Worm (Caenorhabditis elegans) whole organism, mixed stage, embryonic: ENCODE results near the gene dhs-20.

ENCODE experiments used
- bed-3 ChIP-seq: fragments of 200-800 bp; sonication (Bioruptor generic); optimal IDR thresholded peaks from 3 replicates; lab custom pipeline; 2018; ENCODE audit warnings: mild to moderate bottlenecking, missing genetic modification characterization, moderate library complexity, missing compliant biosample characterization
- elt-1 ChIP-seq: sonication (generic microtip); optimal IDR thresholded peaks from 2 replicates; lab custom pipeline; 2017; ENCODE audit warnings: missing genetic modification characterization, mild to moderate bottlenecking, missing compliant biosample characterization, antibody characterized with exemption, moderate library complexity, borderline replicate concordance; ENCODE audit not compliant: insufficient read depth
- nhr-2 ChIP-seq: fragments of 150-350 bp; optimal IDR thresholded peaks from 2 replicates; lab custom pipeline; 2014; ENCODE audit warnings: missing biosample characterization, missing genetic modification characterization
- nhr-237 ChIP-seq: fragments of 150-350 bp; optimal IDR thresholded peaks from 2 replicates; lab custom pipeline; 2014; ENCODE audit warnings: missing biosample characterization, missing genetic modification characterization

DNA sequence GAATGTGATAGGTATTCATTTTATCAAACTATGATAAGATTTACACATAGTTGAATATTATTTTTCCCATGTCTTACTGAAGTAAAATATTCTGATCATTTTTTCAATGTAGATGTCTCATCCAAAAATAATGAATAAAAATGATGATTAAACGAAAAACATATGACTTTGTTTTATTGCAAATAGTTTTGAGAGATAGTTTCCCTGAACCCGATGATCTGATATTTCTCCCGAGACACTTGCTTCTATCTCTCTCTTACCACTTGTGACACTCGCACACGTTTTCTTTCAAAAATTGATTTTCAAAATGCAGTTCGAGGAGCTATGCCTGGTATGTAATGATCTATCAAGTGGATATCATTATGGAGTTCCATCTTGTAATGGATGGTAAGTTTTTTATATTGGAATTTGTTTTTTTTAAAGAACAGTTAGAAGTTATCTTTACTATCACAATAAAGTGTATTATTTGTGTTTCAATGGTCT lies 34.2 kb downstream of the dhs-20 start, which contains the start of the genes nhr-101 and pms-2:
- TF ChIP-seq nhr-237 (no peak), nhr-2 (tag; lab: Kevin White, UChicago) (no peak), bed-3 (GFP tag; lab: Kevin White, UChicago) (no peak), elt-1 (no peak)
